Worm (Caenorhabditis elegans) whole organism, early embryonic: Measurements from ENCODE around the gene B0334.4.

Experiments used
- aly-1 ChIP-seq: sonication (generic microtip); optimal IDR thresholded peaks from 2 replicates; lab custom pipeline; 2016; ENCODE audit warnings: missing genetic modification characterization, missing compliant biosample characterization
- ama-1 ChIP-seq: fragments of 150-350 bp; optimal IDR thresholded peaks from 2 replicates; lab custom pipeline; 2014
- sea-1 ChIP-seq: fragments of 200-800 bp; sonication (Bioruptor generic); conservative IDR thresholded peaks from 2 replicates; pipeline ENCODE4 v1.3.6; 2022; ENCODE audit warnings: missing genetic modification characterization, missing compliant biosample characterization

DNA sequence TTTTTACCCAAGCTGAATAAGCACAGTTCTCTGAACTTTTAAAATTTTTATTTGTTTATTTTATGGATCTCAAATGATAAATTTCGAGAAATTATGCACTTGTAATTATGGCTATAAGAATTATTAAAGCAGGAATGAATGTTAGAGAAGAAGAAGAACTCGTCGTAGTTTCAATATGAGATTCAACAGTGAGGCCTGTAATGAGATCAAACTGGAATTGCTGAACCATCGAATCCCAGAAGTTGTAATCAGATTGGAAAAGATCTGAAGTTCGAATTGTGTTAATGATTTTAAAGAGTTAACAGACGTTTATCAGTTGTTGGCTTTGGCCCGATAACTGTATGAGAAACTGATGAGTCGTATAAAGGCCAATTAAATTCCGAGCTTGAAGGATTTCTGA is 39.8 kb upstream of the B0334.4 start:
- no peak for TF ChIP-seq sea-1 (GFP tag; lab: Robert Waterston, UW)
- no peak for TF ChIP-seq aly-1
- TF ChIP-seq ama-1 (lab: Kevin White, UChicago): no peak
